Worm (Caenorhabditis elegans) whole organism, L3 larva: ENCODE results near the gene D1014.4.
A peak's percentile ranks its signal among the peaks of the same experiment; 100 is the strongest.

ENCODE experiments used
- R02D3.7 ChIP-seq: fragments of 150-350 bp; optimal IDR thresholded peaks from 2 replicates; lab custom pipeline; 2014; ENCODE audit warnings: missing biosample characterization, missing genetic modification characterization
- ZK546.5 ChIP-seq: sonication (generic microtip); optimal IDR thresholded peaks from 2 replicates; lab custom pipeline; 2017; ENCODE audit warnings: missing biosample characterization, missing genetic modification characterization
- ceh-16 ChIP-seq: sonication (generic microtip); optimal IDR thresholded peaks from 2 replicates; lab custom pipeline; 2017; ENCODE audit warnings: missing biosample characterization, missing genetic modification characterization
- ceh-28 ChIP-seq: fragments of 150-350 bp; optimal IDR thresholded peaks from 2 replicates; lab custom pipeline; 2014; ENCODE audit warnings: missing biosample characterization, missing genetic modification reagents, missing genetic modification characterization
- ceh-82 ChIP-seq: fragments of 150-350 bp; optimal IDR thresholded peaks from 2 replicates; lab custom pipeline; 2014; ENCODE audit warnings: missing biosample characterization, missing genetic modification characterization
- ceh-9 ChIP-seq: sonication (generic microtip); optimal IDR thresholded peaks from 2 replicates; lab custom pipeline; 2018; ENCODE audit warnings: missing biosample characterization, missing genetic modification characterization
- egl-27 ChIP-seq: sonication (generic microtip); optimal IDR thresholded peaks from 4 replicates; lab custom pipeline; 2017; ENCODE audit warnings: missing biosample characterization, missing genetic modification reagents, missing genetic modification characterization
- elt-2 ChIP-seq: sonication (generic microtip); optimal IDR thresholded peaks from 2 replicates; lab custom pipeline; 2016; ENCODE audit warnings: missing genetic modification reagents, mild to moderate bottlenecking, missing genetic modification characterization, missing compliant biosample characterization
- elt-3 ChIP-seq, 3 experiments: fragments of 150-350 bp in 1 of 3; sonication (generic microtip) in 2 of 3; optimal IDR thresholded peaks; 2 replicates in 2 of 3; 4 replicates in 1 of 3; lab custom pipeline; 2014 to 2017; ENCODE audit warnings: missing biosample characterization in 3 of 3, missing genetic modification characterization in 3 of 3
- eor-1 ChIP-seq, 2 experiments: fragments of 150-350 bp; optimal IDR thresholded peaks; 2 replicates each; lab custom pipeline; 2014 to 2018; ENCODE audit warnings: missing biosample characterization in 2 of 2, missing genetic modification characterization in 2 of 2
- fkh-10 ChIP-seq: sonication (generic microtip); optimal IDR thresholded peaks from 2 replicates; lab custom pipeline; 2017; ENCODE audit warnings: missing biosample characterization, missing genetic modification reagents, missing genetic modification characterization
- fkh-2 ChIP-seq: fragments of 150-350 bp; optimal IDR thresholded peaks from 2 replicates; lab custom pipeline; 2014; ENCODE audit warnings: missing biosample characterization, missing genetic modification reagents, missing genetic modification characterization
- fos-1 ChIP-seq: fragments of 150-350 bp; optimal IDR thresholded peaks from 2 replicates; lab custom pipeline; 2014; ENCODE audit warnings: missing biosample characterization, missing genetic modification characterization
- hmg-11 ChIP-seq: sonication (generic microtip); optimal IDR thresholded peaks from 2 replicates; lab custom pipeline; 2016; ENCODE audit warnings: missing genetic modification characterization, missing compliant biosample characterization
- jun-1 ChIP-seq: fragments of 150-350 bp; optimal IDR thresholded peaks from 2 replicates; lab custom pipeline; 2014; ENCODE audit warnings: missing biosample characterization, missing genetic modification reagents, missing genetic modification characterization
- lin-15B ChIP-seq: fragments of 150-350 bp; optimal IDR thresholded peaks from 2 replicates; lab custom pipeline; 2014; ENCODE audit warnings: missing biosample characterization, missing genetic modification characterization
- lsy-12 ChIP-seq: sonication (generic microtip); optimal IDR thresholded peaks from 2 replicates; lab custom pipeline; 2016; ENCODE audit warnings: mild to moderate bottlenecking, missing genetic modification characterization, missing compliant biosample characterization
- mdl-1 ChIP-seq: fragments of 150-350 bp; optimal IDR thresholded peaks from 2 replicates; lab custom pipeline; 2014; ENCODE audit warnings: missing biosample characterization, missing genetic modification characterization
- mml-1 ChIP-seq: fragments of 150-350 bp; sonication (generic microtip); optimal IDR thresholded peaks from 3 replicates; lab custom pipeline; 2014; ENCODE audit warnings: missing biosample characterization, missing genetic modification characterization
- nhr-11 ChIP-seq: fragments of 150-350 bp; optimal IDR thresholded peaks from 2 replicates; lab custom pipeline; 2014; ENCODE audit warnings: missing biosample characterization, missing genetic modification characterization
- nhr-12 ChIP-seq: fragments of 150-350 bp; optimal IDR thresholded peaks from 2 replicates; lab custom pipeline; 2014; ENCODE audit warnings: missing biosample characterization, missing genetic modification characterization
- nhr-23 ChIP-seq: fragments of 150-350 bp; optimal IDR thresholded peaks from 2 replicates; lab custom pipeline; 2014; ENCODE audit warnings: missing biosample characterization, missing genetic modification reagents, missing genetic modification characterization
- nhr-25 ChIP-seq: sonication (generic microtip); optimal IDR thresholded peaks from 2 replicates; lab custom pipeline; 2017; ENCODE audit warnings: missing biosample characterization, missing genetic modification characterization
- nhr-43 ChIP-seq: sonication (generic microtip); optimal IDR thresholded peaks from 2 replicates; lab custom pipeline; 2016; ENCODE audit warnings: mild to moderate bottlenecking, missing genetic modification characterization, missing compliant biosample characterization; ENCODE audit not compliant: poor library complexity, severe bottlenecking
- nhr-76 ChIP-seq: fragments of 150-350 bp; sonication (generic microtip); optimal IDR thresholded peaks from 5 replicates; lab custom pipeline; 2014; ENCODE audit warnings: missing biosample characterization, missing genetic modification characterization
- nhr-77 ChIP-seq: fragments of 150-350 bp; optimal IDR thresholded peaks from 2 replicates; lab custom pipeline; 2014; ENCODE audit warnings: missing biosample characterization, missing genetic modification characterization
- pha-4 ChIP-seq: fragments of 150-350 bp; optimal IDR thresholded peaks from 2 replicates; lab custom pipeline; 2014; ENCODE audit warnings: missing biosample characterization, missing genetic modification reagents, missing genetic modification characterization
- pqm-1 ChIP-seq: fragments of 150-350 bp; optimal IDR thresholded peaks from 2 replicates; lab custom pipeline; 2017; ENCODE audit warnings: missing biosample characterization, missing genetic modification characterization, inconsistent platforms
- sea-2 ChIP-seq: fragments of 150-350 bp; sonication (generic microtip); optimal IDR thresholded peaks from 4 replicates; lab custom pipeline; 2014; ENCODE audit warnings: missing biosample characterization, missing genetic modification reagents, missing genetic modification characterization
- snpc-4 ChIP-seq: fragments of 150-350 bp; optimal IDR thresholded peaks from 2 replicates; lab custom pipeline; 2014; ENCODE audit warnings: missing biosample characterization, missing genetic modification characterization
- zag-1 ChIP-seq: fragments of 150-350 bp; optimal IDR thresholded peaks from 2 replicates; lab custom pipeline; 2014; ENCODE audit warnings: missing biosample characterization, missing genetic modification characterization
- ztf-11 ChIP-seq: fragments of 150-350 bp; optimal IDR thresholded peaks from 2 replicates; lab custom pipeline; 2014; ENCODE audit warnings: missing biosample characterization, missing genetic modification characterization
- ztf-4 ChIP-seq: fragments of 150-350 bp; optimal IDR thresholded peaks from 2 replicates; lab custom pipeline; 2014; ENCODE audit warnings: missing biosample characterization, missing genetic modification characterization

Gene D1014.4

DNA sequence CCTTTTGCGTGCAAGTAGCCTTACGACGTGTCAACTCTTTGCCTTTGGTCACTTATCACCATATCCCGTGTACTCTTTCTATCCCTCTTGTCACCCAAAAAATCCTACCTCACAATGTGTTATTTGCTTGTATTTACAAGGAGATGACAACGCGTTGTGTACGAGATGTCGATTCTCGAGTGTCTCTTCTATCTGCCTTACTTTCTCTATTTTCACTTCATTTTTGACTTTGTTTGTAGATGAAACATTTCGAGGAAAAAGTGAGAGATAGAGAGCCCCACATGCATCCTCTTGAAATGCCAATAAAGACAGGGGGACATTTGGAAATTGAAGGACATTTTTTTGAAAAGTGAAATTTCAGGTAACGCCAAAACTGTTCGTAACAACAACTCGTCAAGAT is 22.2 kb upstream of the D1014.4 start:
- TF ChIP-seq nhr-77 (no peak), pha-4 (peak; percentile 70)

DNA sequence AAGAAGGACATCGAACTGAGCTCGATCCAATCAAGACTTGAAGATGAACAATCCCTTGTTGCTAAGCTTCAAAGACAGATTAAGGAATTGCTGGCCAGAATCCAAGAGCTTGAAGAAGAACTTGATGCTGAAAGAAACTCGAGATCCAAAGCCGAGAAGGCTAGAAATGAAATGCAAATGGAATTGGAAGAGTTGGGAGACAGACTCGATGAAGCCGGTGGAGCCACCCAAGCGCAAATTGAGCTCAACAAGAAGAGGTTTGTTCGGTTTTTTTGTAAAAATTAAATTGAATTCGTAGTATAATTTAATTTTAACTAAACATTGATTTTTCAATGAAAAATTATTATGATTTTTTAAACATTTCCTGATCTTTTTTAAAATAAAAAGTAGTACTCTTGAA is 18.5 kb upstream of the D1014.4 start:
- TF ChIP-seq nhr-23 (tag; lab: Kevin White, UChicago) (no peak), ceh-16 (no peak), nhr-25 (no peak), snpc-4 (tag; lab: Kevin White, UChicago) (no peak), elt-2 (tag; lab: Kevin White, UChicago) (no peak), mdl-1 (tag; lab: Kevin White, UChicago) (no peak), sea-2 (no peak), fkh-10 (no peak), ZK546.5 (no peak), ceh-28 (tag; lab: Kevin White, UChicago) (no peak), lin-15B (no peak), ztf-4 (tag; lab: Kevin White, UChicago) (no peak), nhr-43 (tag; lab: Kevin White, UChicago) (no peak), ceh-82 (tag; lab: Kevin White, UChicago) (no peak), elt-3 (tag; optimal IDR thresholded peaks at IDR 0.05; lab: Kevin White, UChicago) (no peak)
- TF ChIP-seq, all 47 proteins: peak for 0

DNA sequence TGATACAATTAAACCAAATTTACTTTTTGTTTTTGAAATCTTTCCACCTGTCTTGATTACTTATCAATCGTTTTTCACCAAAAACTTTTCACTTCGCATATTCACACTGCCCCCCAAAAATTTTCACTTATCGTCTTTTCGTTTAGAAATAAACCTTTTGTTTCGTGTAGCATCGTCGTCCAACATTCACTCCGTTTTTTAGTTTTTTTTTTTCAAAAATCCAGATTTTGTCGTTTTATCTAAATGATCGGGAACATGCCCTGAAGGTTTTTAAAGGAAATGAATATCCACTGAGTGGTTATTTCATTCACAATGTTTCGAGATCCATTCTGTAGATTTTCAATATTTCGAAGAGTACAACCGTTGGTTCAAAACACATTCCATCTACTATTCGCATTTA is 15.1 kb upstream of the D1014.4 start, which contains the start of gene D1014.7:
TSS of gene D1014.7 (plus strand) at position 301 of the 400 bp plus-strand sequence.
- TF ChIP-seq nhr-23 (tag; lab: Kevin White, UChicago): no peak
- no peak for TF ChIP-seq eor-1 (tag; optimal IDR thresholded peaks at IDR 0.05; lab: Kevin White, UChicago)
- no peak for TF ChIP-seq fos-1 (tag; lab: Kevin White, UChicago)

DNA sequence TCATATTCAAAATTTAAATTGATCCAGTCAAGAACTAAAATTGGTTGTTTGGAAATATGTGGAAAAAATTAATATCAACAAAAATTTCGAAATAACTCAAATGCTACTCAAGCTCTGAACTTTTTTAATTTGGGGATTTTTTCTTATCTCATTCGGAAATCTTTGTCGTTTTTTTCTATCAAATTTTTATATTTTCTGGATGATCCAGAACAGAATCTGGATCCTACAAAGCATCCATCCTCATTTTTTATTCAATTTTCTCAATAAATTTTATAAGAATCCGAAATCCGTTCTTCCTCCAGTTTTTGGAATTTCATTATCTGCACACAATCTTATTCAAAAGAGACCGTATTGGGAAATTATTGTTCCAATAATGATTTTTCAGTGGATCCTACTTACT is 12.2 kb upstream of the D1014.4 start, which contains the start of gene D1014.6:
TSS of gene D1014.6 (plus strand) at position 301 of the 400 bp plus-strand sequence.
- TF ChIP-seq ceh-9 (no peak), fkh-2 (no peak), jun-1 (tag; lab: Kevin White, UChicago) (no peak), ztf-4 (tag; lab: Kevin White, UChicago) (no peak), ceh-16 (no peak), nhr-11 (no peak), pqm-1 (tag; lab: Kevin White, UChicago) (no peak), hmg-11 (tag; lab: Kevin White, UChicago) (no peak), lin-15B (no peak), R02D3.7 (tag; lab: Kevin White, UChicago) (no peak), ceh-82 (tag; lab: Kevin White, UChicago) (no peak), mml-1 (tag; lab: Kevin White, UChicago) (no peak), elt-2 (tag; lab: Kevin White, UChicago) (no peak), fos-1 (tag; lab: Kevin White, UChicago) (no peak), nhr-12 (tag; lab: Kevin White, UChicago) (no peak), ZK546.5 (no peak), nhr-23 (tag; lab: Kevin White, UChicago) (no peak), lsy-12 (no peak), ztf-11 (tag; lab: Kevin White, UChicago) (no peak)

DNA sequence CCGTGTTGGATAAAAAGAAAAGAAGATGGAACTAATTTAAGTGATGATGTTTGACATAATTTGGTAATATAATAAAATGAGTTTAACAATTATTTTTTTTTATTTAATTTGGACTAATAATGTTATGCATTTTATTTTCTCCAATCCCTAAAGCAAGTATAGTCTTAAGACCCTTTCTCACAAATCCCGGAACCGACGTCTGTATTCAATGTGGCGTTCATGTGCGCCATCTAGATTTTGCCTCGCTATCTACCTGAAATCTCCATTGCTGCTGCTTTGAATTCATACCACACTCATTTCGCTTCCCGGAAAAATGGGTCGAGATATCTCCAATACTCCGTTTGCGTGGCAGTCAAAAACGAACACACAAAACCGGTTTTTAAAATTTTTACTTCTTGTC is 9.6 kb upstream of the D1014.4 start, which contains the start of gene D1014.5:
TSS of gene D1014.5 (plus strand) at position 301 of the 400 bp plus-strand sequence.
- TF ChIP-seq nhr-76 (tag; lab: Kevin White, UChicago): no peak
- no peak for TF ChIP-seq pha-4
- no peak for TF ChIP-seq hmg-11 (tag; lab: Kevin White, UChicago)
- no peak for TF ChIP-seq pqm-1 (tag; lab: Kevin White, UChicago)
- TF ChIP-seq elt-3 (tag; optimal IDR thresholded peaks at IDR 0.05; lab: Kevin White, UChicago): no peak
- TF ChIP-seq nhr-25: no peak
- TF ChIP-seq eor-1 (tag; optimal IDR thresholded peaks at IDR 0.05; lab: Kevin White, UChicago): no peak
- TF ChIP-seq snpc-4 (tag; lab: Kevin White, UChicago): no peak
- no peak for TF ChIP-seq lsy-12
- no peak for TF ChIP-seq ceh-16
- TF ChIP-seq ztf-4 (tag; lab: Kevin White, UChicago): no peak
- no peak for TF ChIP-seq nhr-11
- TF ChIP-seq zag-1: no peak
- TF ChIP-seq nhr-12 (tag; lab: Kevin White, UChicago): no peak
- TF ChIP-seq ceh-82 (tag; lab: Kevin White, UChicago): no peak
- TF ChIP-seq jun-1 (tag; lab: Kevin White, UChicago): no peak
- TF ChIP-seq egl-27: no peak
- TF ChIP-seq, all 47 proteins: peak for 0
